Worm (Caenorhabditis elegans) whole organism, L4/young adult: Measurements from ENCODE around the gene C54H2.4.

Experiments used
- W03F9.2 ChIP-seq: fragments of 150-350 bp; optimal IDR thresholded peaks from 2 replicates; lab custom pipeline; 2014; ENCODE audit warnings: missing biosample characterization, missing genetic modification characterization
- dao-5 ChIP-seq: sonication (generic microtip); optimal IDR thresholded peaks from 2 replicates; lab custom pipeline; 2016; ENCODE audit warnings: missing genotype, missing genetic modification characterization, moderate library complexity, missing compliant biosample characterization

- TF ChIP-seq W03F9.2 (tag; lab: Kevin White, UChicago) (no peak), dao-5 (tag; lab: Kevin White, UChicago) (no peak)
Measured at ce11 chrX:5803492-5803891, 32.9 kb upstream of the C54H2.4 start.
